Fruit fly (Drosophila melanogaster) whole organism, embryonic: ENCODE measurements around the gene CG2993.

Source experiments
- CG10959 ChIP-seq: fragments of 200-800 bp; sonication (Bioruptor generic); IDR thresholded peaks from 2 replicates; pipeline ENCODE4 v1.3.6; 2022; ENCODE audit warnings: missing biosample characterization, missing genetic modification characterization
- E2f2 ChIP-seq: fragments of 200-800 bp; sonication (Bioruptor generic); IDR thresholded peaks from 2 replicates; pipeline ENCODE4 v1.3.6; 2022; ENCODE audit warnings: missing biosample characterization, missing genetic modification characterization
- Lhr ChIP-seq: fragments of 200-800 bp; sonication (Bioruptor generic); optimal IDR thresholded peaks from 3 replicates; lab custom pipeline; 2017; ENCODE audit warnings: mild to moderate bottlenecking, missing biosample characterization, missing genetic modification reagents, missing genetic modification characterization
- Ravus ChIP-seq: fragments of 200-800 bp; sonication (Bioruptor generic); IDR thresholded peaks from 2 replicates; pipeline ENCODE4 v1.3.6; 2022; ENCODE audit warnings: missing biosample characterization, missing genetic modification characterization
- disco-r ChIP-seq: fragments of 200-800 bp; sonication (Bioruptor generic); optimal IDR thresholded peaks from 2 replicates; lab custom pipeline; 2016; ENCODE audit warnings: missing biosample characterization, missing genetic modification characterization
- ems ChIP-seq: fragments of 200-800 bp; sonication (Bioruptor generic); optimal IDR thresholded peaks from 3 replicates; lab custom pipeline; 2016; ENCODE audit warnings: missing biosample characterization, missing genetic modification characterization
- ham ChIP-seq: fragments of 200-800 bp; sonication (Bioruptor generic); IDR thresholded peaks from 2 replicates; pipeline ENCODE4 v1.3.6; 2022; ENCODE audit warnings: missing biosample characterization, missing genetic modification characterization
- sens ChIP-seq: fragments of 200-800 bp; sonication (Bioruptor generic); peaks from one replicate; lab custom pipeline; 2016; ENCODE audit warnings: missing biosample characterization, missing genetic modification characterization
- stwl ChIP-seq: fragments of 200-800 bp; sonication (Bioruptor generic); optimal IDR thresholded peaks from 3 replicates; lab custom pipeline; 2018; ENCODE audit warnings: missing biosample characterization, mild to moderate bottlenecking, missing genetic modification characterization, moderate library complexity
- tx ChIP-seq: fragments of 200-800 bp; sonication (Bioruptor generic); optimal IDR thresholded peaks from 2 replicates; lab custom pipeline; 2016; ENCODE audit warnings: missing biosample characterization, missing genetic modification characterization

Gene CG2993

dm6 chr3R:7757822-7758221 is 52.0 kb downstream of the CG2993 start, which contains the start of gene CG10919:
TSS of gene CG10919 (plus strand) at chr3R:7758122.
- no peak for TF ChIP-seq disco-r
- TF ChIP-seq tx (GFP tag; lab: Kevin White, UChicago): no peak
- TF ChIP-seq Lhr (GFP tag; lab: Kevin White, UChicago): no peak
- no peak for TF ChIP-seq E2f2
- TF ChIP-seq CG10959 (GFP tag; lab: Robert Waterston, UW): no peak
- no peak for TF ChIP-seq Ravus (GFP tag; lab: Robert Waterston, UW)
- no peak for TF ChIP-seq stwl (tag; lab: Kevin White, UChicago)
- no peak for TF ChIP-seq sens
- no peak for TF ChIP-seq ems (GFP tag; lab: Kevin White, UChicago)
- no peak for TF ChIP-seq ham
- TF ChIP-seq, all 482 proteins: peak for 0
